Worm (Caenorhabditis elegans) whole organism, L1 larva: ENCODE data around the gene F43C1.5.

Experiments used
- C34B4.2 ChIP-seq: sonication (generic microtip); optimal IDR thresholded peaks from 2 replicates; lab custom pipeline; 2017; ENCODE audit warnings: mild to moderate bottlenecking, missing genetic modification characterization, missing compliant biosample characterization
- Y116A8C.19 ChIP-seq: sonication (generic microtip); optimal IDR thresholded peaks from 2 replicates; lab custom pipeline; 2016; ENCODE audit warnings: missing compliant biosample characterization, missing genetic modification characterization, borderline replicate concordance
- aha-1 ChIP-seq: fragments of 150-350 bp; optimal IDR thresholded peaks from 2 replicates; lab custom pipeline; 2014; ENCODE audit warnings: missing biosample characterization, missing genetic modification characterization
- blmp-1 ChIP-seq: fragments of 150-350 bp; optimal IDR thresholded peaks from 2 replicates; lab custom pipeline; 2014; ENCODE audit warnings: missing biosample characterization, missing genetic modification characterization
- ceh-90 ChIP-seq: sonication (generic microtip); optimal IDR thresholded peaks from 2 replicates; lab custom pipeline; 2016; ENCODE audit warnings: missing genetic modification characterization, missing compliant biosample characterization
- dpl-1 ChIP-seq, 3 experiments: fragments of 150-350 bp in 2 of 3; sonication (generic microtip) in 1 of 3; optimal IDR thresholded peaks; 2 replicates each; lab custom pipeline; 2014 to 2017; ENCODE audit warnings: missing biosample characterization in 3 of 3, missing genetic modification characterization in 3 of 3, missing genetic modification reagents in 3 of 3
- efl-1 ChIP-seq, 4 experiments: fragments of 150-350 bp; optimal IDR thresholded peaks in 3 of 4; peaks in 1 of 4; 1 replicate in 1 of 4; 2 replicates in 3 of 4; lab custom pipeline; 2014; ENCODE audit warnings: missing biosample characterization in 2 of 4, missing genetic modification characterization in 2 of 4, missing genetic modification reagents in 2 of 4
- efl-3 ChIP-seq: fragments of 200-800 bp; sonication (Bioruptor generic); optimal IDR thresholded peaks from 2 replicates; lab custom pipeline; 2018; ENCODE audit warnings: mild to moderate bottlenecking, missing genetic modification characterization, missing compliant biosample characterization
- elt-3 ChIP-seq, 6 experiments: fragments of 150-350 bp in 1 of 6; sonication (generic microtip); optimal IDR thresholded peaks; 2 replicates each; lab custom pipeline; 2017 to 2018; ENCODE audit warnings: missing biosample characterization in 6 of 6, missing genetic modification characterization in 6 of 6, inconsistent platforms in 1 of 6
- ets-5 ChIP-seq: fragments of 200-800 bp; sonication (Bioruptor generic); IDR thresholded peaks from 2 replicates; pipeline ENCODE4 v1.3.6; 2022; ENCODE audit warnings: missing genetic modification characterization, missing compliant biosample characterization
- grh-1 ChIP-seq: fragments of 200-800 bp; sonication (Bioruptor generic); IDR thresholded peaks from 2 replicates; pipeline ENCODE4 v1.3.6; 2022; ENCODE audit warnings: missing genetic modification reagents, missing genetic modification characterization, missing compliant biosample characterization
- lin-14 ChIP-seq: fragments of 200-800 bp; sonication (Bioruptor generic); optimal IDR thresholded peaks from 2 replicates; lab custom pipeline; 2018; ENCODE audit warnings: mild to moderate bottlenecking, missing genetic modification characterization, moderate library complexity, missing compliant biosample characterization
- lin-35 ChIP-seq, 2 experiments: fragments of 150-350 bp; optimal IDR thresholded peaks; 2 replicates each; lab custom pipeline; 2014; ENCODE audit warnings: missing biosample characterization in 2 of 2, missing genetic modification characterization in 2 of 2, missing genetic modification reagents in 2 of 2
- lir-3 ChIP-seq: sonication (generic microtip); optimal IDR thresholded peaks from 2 replicates; lab custom pipeline; 2016; ENCODE audit warnings: mild to moderate bottlenecking, missing genetic modification characterization, moderate library complexity, missing compliant biosample characterization; ENCODE audit not compliant: poor library complexity
- lsy-2 ChIP-seq, 2 experiments: fragments of 150-350 bp; optimal IDR thresholded peaks; 2 replicates each; lab custom pipeline; 2014; ENCODE audit warnings: missing biosample characterization in 2 of 2, missing genetic modification characterization in 2 of 2
- mab-9 ChIP-seq: fragments of 200-800 bp; sonication (Bioruptor generic); IDR thresholded peaks from 2 replicates; pipeline ENCODE4 v1.3.6; 2022; ENCODE audit warnings: missing genetic modification reagents, missing genetic modification characterization, missing compliant biosample characterization
- nhr-12 ChIP-seq: sonication (generic microtip); optimal IDR thresholded peaks from 2 replicates; lab custom pipeline; 2017; ENCODE audit warnings: missing biosample characterization, missing genetic modification characterization
- nhr-237 ChIP-seq: fragments of 150-350 bp; optimal IDR thresholded peaks from 2 replicates; lab custom pipeline; 2014; ENCODE audit warnings: missing biosample characterization, missing genetic modification characterization
- nhr-71 ChIP-seq: sonication (generic microtip); optimal IDR thresholded peaks from 2 replicates; lab custom pipeline; 2016; ENCODE audit warnings: mild to moderate bottlenecking, missing genetic modification characterization, moderate library complexity, missing compliant biosample characterization
- nhr-90 ChIP-seq: sonication (generic microtip); optimal IDR thresholded peaks from 2 replicates; lab custom pipeline; 2016; ENCODE audit warnings: mild to moderate bottlenecking, missing genetic modification characterization, missing compliant biosample characterization; ENCODE audit not compliant: poor library complexity
- pag-3 ChIP-seq: sonication (generic microtip); optimal IDR thresholded peaks from 2 replicates; lab custom pipeline; 2017; ENCODE audit warnings: missing genetic modification characterization, mild to moderate bottlenecking, missing compliant biosample characterization, antibody characterized with exemption, borderline replicate concordance; ENCODE audit not compliant: insufficient read depth
- pax-3 ChIP-seq: fragments of 200-800 bp; sonication (Bioruptor generic); optimal IDR thresholded peaks from 2 replicates; lab custom pipeline; 2018; ENCODE audit warnings: mild to moderate bottlenecking, missing genetic modification characterization, moderate library complexity, missing compliant biosample characterization
- rnt-1 ChIP-seq: sonication (generic microtip); optimal IDR thresholded peaks from 2 replicates; lab custom pipeline; 2016; ENCODE audit warnings: mild to moderate bottlenecking, missing genetic modification characterization, moderate library complexity, missing compliant biosample characterization
- snu-23 ChIP-seq: sonication (generic microtip); optimal IDR thresholded peaks from 2 replicates; lab custom pipeline; 2016; ENCODE audit warnings: missing genetic modification characterization, missing compliant biosample characterization
- swsn-7 ChIP-seq: sonication (generic microtip); optimal IDR thresholded peaks from 2 replicates; lab custom pipeline; 2016; ENCODE audit warnings: missing genetic modification characterization, missing compliant biosample characterization
- tlp-1 ChIP-seq: fragments of 150-350 bp; optimal IDR thresholded peaks from 2 replicates; lab custom pipeline; 2014; ENCODE audit warnings: missing biosample characterization, missing genetic modification characterization
- unc-62 ChIP-seq: fragments of 150-350 bp; optimal IDR thresholded peaks from 2 replicates; lab custom pipeline; 2014; ENCODE audit warnings: missing biosample characterization, missing genetic modification reagents, missing genetic modification characterization
- unc-98 ChIP-seq: fragments of 200-800 bp; sonication (Bioruptor generic); IDR thresholded peaks from 2 replicates; pipeline ENCODE4 v1.3.6; 2022; ENCODE audit warnings: missing genetic modification characterization, missing compliant biosample characterization
- xbp-1 ChIP-seq: sonication (generic microtip); optimal IDR thresholded peaks from 2 replicates; lab custom pipeline; 2016; ENCODE audit warnings: missing genetic modification characterization, missing compliant biosample characterization

F43C1.5 gene

ce11 chrIII:4228841-4229240, at the start of gene F43C1.5:
Gene F43C1.5 (plus strand): TSS chrIII:4229141.
- TF ChIP-seq grh-1 (GFP tag; lab: Robert Waterston, UW), result no peak
- no peak for TF ChIP-seq aha-1 (tag; lab: Kevin White, UChicago)
- TF ChIP-seq lir-3 (tag; lab: Kevin White, UChicago), result no peak
- no peak for TF ChIP-seq efl-1 (optimal IDR thresholded peaks at IDR 0.05; lab: Kevin White, UChicago)
- TF ChIP-seq efl-1 (GFP tag; optimal IDR thresholded peaks at IDR 0.05 in 1 of 2; lab: Kevin White, UChicago), result peak in 1 of 2 experiments; percentile 20
- TF ChIP-seq nhr-12 (tag; lab: Kevin White, UChicago), result no peak

- TF ChIP-seq tlp-1 (tag; lab: Kevin White, UChicago) (no peak), snu-23 (GFP tag; lab: Kevin White, UChicago) (no peak), pag-3 (no peak), unc-62 (no peak), nhr-71 (tag; lab: Kevin White, UChicago) (no peak), mab-9 (GFP tag; lab: Robert Waterston, UW) (no peak), blmp-1 (tag; lab: Kevin White, UChicago) (no peak), Y116A8C.19 (tag; lab: Kevin White, UChicago) (no peak), lin-14 (GFP tag; lab: Kevin White, UChicago) (no peak), ceh-90 (tag; lab: Kevin White, UChicago) (no peak), efl-3 (GFP tag; lab: Kevin White, UChicago) (no peak)
These were observed 47.6 kb upstream of the F43C1.5 start, which contains the start of gene C16C10.1 for ce11 chrIII:4181338-4181737. Gene C16C10.1 (minus strand): TSS chrIII:4181438.

ce11 chrIII:4186751-4187309, 42.1 kb upstream of the F43C1.5 start, which contains the start of gene lars-1:
Gene lars-1 (minus strand): TSS chrIII:4186801.
- TF ChIP-seq lin-35 (GFP tag; optimal IDR thresholded peaks at IDR 0.05; lab: Kevin White, UChicago) (no peak), rnt-1 (peak; percentile 15), swsn-7 (tag; lab: Kevin White, UChicago) (no peak), nhr-90 (no peak), mab-9 (GFP tag; lab: Robert Waterston, UW) (no peak), xbp-1 (tag; lab: Kevin White, UChicago) (no peak), dpl-1 (GFP tag; optimal IDR thresholded peaks at IDR 0.05; lab: Kevin White, UChicago) (peak in 1 of 3 experiments; percentile 10), pag-3 (peak; percentile 94), nhr-237 (tag; lab: Kevin White, UChicago) (no peak), efl-3 (GFP tag; lab: Kevin White, UChicago) (no peak), efl-1 (optimal IDR thresholded peaks at IDR 0.05; lab: Kevin White, UChicago) (no peak), efl-1 (GFP tag; optimal IDR thresholded peaks at IDR 0.05 in 1 of 2; lab: Kevin White, UChicago) (peak in 1 of 2 experiments; percentile 81), lsy-2 (tag; optimal IDR thresholded peaks at IDR 0.05; lab: Kevin White, UChicago) (peak in 1 of 2 experiments; percentile 29), lin-14 (GFP tag; lab: Kevin White, UChicago) (no peak), lir-3 (tag; lab: Kevin White, UChicago) (peak; percentile 15), nhr-12 (tag; lab: Kevin White, UChicago) (no peak), ets-5 (no peak), unc-98 (GFP tag; lab: Robert Waterston, UW) (no peak), aha-1 (tag; lab: Kevin White, UChicago) (no peak), blmp-1 (tag; lab: Kevin White, UChicago) (peak; percentile 32)
- TF ChIP-seq, all 84 proteins: peak for 7

ce11 chrIII:4187845-4188244, 41.1 kb upstream of the F43C1.5 start, which contains the start of gene R74.2:
Gene R74.2 (plus strand): TSS chrIII:4188160.
- TF ChIP-seq blmp-1 (tag; lab: Kevin White, UChicago) (peak; percentile 98), C34B4.2 (no peak)

ce11 chrIII:4189602-4190001, 39.3 kb upstream of the F43C1.5 start:
- TF ChIP-seq blmp-1 (tag; lab: Kevin White, UChicago) (peak; percentile 98), pax-3 (tag; lab: Kevin White, UChicago) (no peak), elt-3 (tag; optimal IDR thresholded peaks at IDR 0.05; lab: Kevin White, UChicago) (peak in 2 of 6 experiments; percentile 50 to 70)
